Worm (Caenorhabditis elegans) whole organism, L4 larva: ENCODE measurements around the gene F17A9.4.
"Not testable (repeated sequence)": the region's sequence is repeated elsewhere in the genome, so short reads cannot be mapped to it uniquely, and the experiment has no call there.

ENCODE experiments used
- F10B5.3 ChIP-seq: sonication (generic microtip); optimal IDR thresholded peaks from 2 replicates; lab custom pipeline; 2016; ENCODE audit warnings: mild to moderate bottlenecking, missing genetic modification characterization, missing compliant biosample characterization
- ZK546.5 ChIP-seq, 2 experiments: sonication (generic microtip); optimal IDR thresholded peaks; 2 replicates each; lab custom pipeline; 2017; ENCODE audit warnings: missing biosample characterization in 2 of 2, missing genetic modification characterization in 2 of 2
- aha-1 ChIP-seq: fragments of 150-350 bp; peaks from one replicate; lab custom pipeline; 2014; ENCODE audit warnings: missing biosample characterization, missing genetic modification characterization
- arid-1 ChIP-seq: fragments of 200-800 bp; sonication (Bioruptor generic); conservative IDR thresholded peaks from 2 replicates; pipeline ENCODE4 v1.3.6; 2022; ENCODE audit warnings: missing genetic modification reagents, missing genetic modification characterization, missing compliant biosample characterization
- ceh-62 ChIP-seq: sonication (generic microtip); optimal IDR thresholded peaks from 2 replicates; lab custom pipeline; 2017; ENCODE audit warnings: missing biosample characterization, missing genetic modification characterization
- cey-2 ChIP-seq: sonication (generic microtip); optimal IDR thresholded peaks from 3 replicates; lab custom pipeline; 2017; ENCODE audit warnings: missing genetic modification characterization, mild to moderate bottlenecking, missing compliant biosample characterization, antibody characterized with exemption, borderline replicate concordance; ENCODE audit not compliant: insufficient read depth
- duxl-1 ChIP-seq: sonication (generic microtip); optimal IDR thresholded peaks from 2 replicates; lab custom pipeline; 2016; ENCODE audit warnings: mild to moderate bottlenecking, missing genetic modification characterization, moderate library complexity, missing compliant biosample characterization; ENCODE audit not compliant: poor library complexity
- hmg-1.1 ChIP-seq: fragments of 200-800 bp; sonication (Bioruptor generic); IDR thresholded peaks from 2 replicates; pipeline ENCODE4 v1.3.6; 2022; ENCODE audit warnings: missing genetic modification reagents, missing genetic modification characterization, missing compliant biosample characterization
- lin-39 ChIP-seq: fragments of 150-350 bp; optimal IDR thresholded peaks from 2 replicates; lab custom pipeline; 2014; ENCODE audit warnings: missing biosample characterization, missing genetic modification reagents, missing genetic modification characterization
- madf-5 ChIP-seq, 2 experiments: fragments of 200-800 bp; sonication (Bioruptor generic); IDR thresholded peaks; 2 replicates each; pipeline ENCODE4 v1.3.6; 2022; ENCODE audit warnings: missing compliant biosample characterization in 2 of 2, missing genetic modification characterization in 2 of 2
- mxl-3 ChIP-seq: fragments of 200-800 bp; sonication (Bioruptor generic); optimal IDR thresholded peaks from 2 replicates; lab custom pipeline; 2018; ENCODE audit warnings: mild to moderate bottlenecking, missing genetic modification characterization, missing compliant biosample characterization
- nhr-25 ChIP-seq: sonication (generic microtip); optimal IDR thresholded peaks from 2 replicates; lab custom pipeline; 2017; ENCODE audit warnings: missing genetic modification characterization, mild to moderate bottlenecking, missing compliant biosample characterization, antibody characterized with exemption, moderate library complexity, borderline replicate concordance; ENCODE audit not compliant: insufficient read depth
- nhr-48 ChIP-seq: sonication (generic microtip); optimal IDR thresholded peaks from 2 replicates; lab custom pipeline; 2016; ENCODE audit warnings: mild to moderate bottlenecking, missing genetic modification characterization, missing compliant biosample characterization
- nhr-77 ChIP-seq: fragments of 150-350 bp; optimal IDR thresholded peaks from 2 replicates; lab custom pipeline; 2014; ENCODE audit warnings: missing biosample characterization, missing genetic modification characterization
- rbr-2 ChIP-seq: sonication (generic microtip); optimal IDR thresholded peaks from 2 replicates; lab custom pipeline; 2016; ENCODE audit warnings: missing genotype, missing genetic modification characterization, missing compliant biosample characterization
- snpc-4 ChIP-seq: fragments of 150-350 bp; optimal IDR thresholded peaks from 2 replicates; lab custom pipeline; 2014; ENCODE audit warnings: missing biosample characterization, missing genetic modification characterization
- spr-3 ChIP-seq: fragments of 200-800 bp; sonication (Bioruptor generic); optimal IDR thresholded peaks from 2 replicates; lab custom pipeline; 2018; ENCODE audit warnings: mild to moderate bottlenecking, missing genetic modification characterization, missing compliant biosample characterization
- zfp-3 ChIP-seq: fragments of 200-800 bp; sonication (Bioruptor generic); conservative IDR thresholded peaks from 2 replicates; pipeline ENCODE4 v1.3.6; 2022; ENCODE audit warnings: missing genetic modification reagents, missing genetic modification characterization, missing compliant biosample characterization
- zip-11 ChIP-seq: fragments of 200-800 bp; sonication (Bioruptor generic); IDR thresholded peaks from 2 replicates; pipeline ENCODE4 v1.3.6; 2022; ENCODE audit warnings: missing genetic modification characterization, missing compliant biosample characterization

The F17A9.4 gene

DNA sequence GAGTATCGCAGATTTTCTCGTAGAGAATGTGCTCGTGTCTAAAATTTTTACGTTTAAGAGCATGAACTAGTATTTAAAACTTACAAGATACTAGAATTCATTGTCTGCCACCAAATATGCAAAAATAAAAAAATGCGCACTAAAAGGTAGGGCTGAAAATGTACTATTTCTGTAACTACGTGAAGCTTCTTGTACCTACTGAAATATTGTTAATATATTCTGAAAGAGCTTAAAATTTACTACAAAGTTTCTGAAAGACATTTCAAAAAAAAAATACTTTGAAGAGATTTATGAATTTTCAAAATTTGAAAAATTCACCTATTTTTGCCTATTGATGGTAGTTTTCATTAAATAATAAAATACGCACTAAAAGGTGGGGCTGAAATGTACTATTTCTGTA is 40.5 kb downstream of the F17A9.4 start, which contains the start of gene fbxa-214:
Gene fbxa-214, minus strand, starts transcription at position 101 of the 400 bp plus-strand sequence.
- not testable (repeated sequence) for TF ChIP-seq hmg-1.1 (GFP tag; lab: Robert Waterston, UW); mxl-3; cey-2

ce11 chrV:6067112-6067511 is 43.3 kb downstream of the F17A9.4 start, which contains the start of gene srh-10:
Gene srh-10, minus strand, starts transcription at chrV:6067140.
- TF ChIP-seq spr-3 (GFP tag; lab: Kevin White, UChicago) (no peak), ZK546.5 (tag; optimal IDR thresholded peaks at IDR 0.05; lab: Kevin White, UChicago) (no peak), rbr-2 (tag; lab: Kevin White, UChicago) (no peak), arid-1 (GFP tag; lab: Robert Waterston, UW) (no peak), madf-5 (GFP tag; IDR thresholded peaks at IDR 0.05; lab: Robert Waterston, UW) (no peak), nhr-48 (tag; lab: Kevin White, UChicago) (no peak), hmg-1.1 (GFP tag; lab: Robert Waterston, UW) (no peak), lin-39 (tag; lab: Kevin White, UChicago) (no peak), snpc-4 (no peak), ceh-62 (tag; lab: Kevin White, UChicago) (no peak), F10B5.3 (tag; lab: Kevin White, UChicago) (no peak), nhr-25 (tag; lab: Kevin White, UChicago) (no peak), zip-11 (GFP tag; lab: Robert Waterston, UW) (no peak), duxl-1 (tag; lab: Kevin White, UChicago) (no peak), zfp-3 (GFP tag; lab: Robert Waterston, UW) (no peak)

- no peak for TF ChIP-seq nhr-77 (tag; lab: Kevin White, UChicago)
- TF ChIP-seq aha-1 (tag; lab: Kevin White, UChicago), result peak; percentile 10
These were observed 47.1 kb downstream of the F17A9.4 start, which contains the start of gene Y38A10A.2 for ce11 chrV:6063330-6063729. Gene Y38A10A.2, minus strand, starts transcription at chrV:6063430.
